Worm (Caenorhabditis elegans) whole organism, L1 larva: ENCODE measurements around the gene rnf-5.

Experiments used
- ama-1 ChIP-seq: fragments of 150-350 bp; optimal IDR thresholded peaks from 2 replicates; lab custom pipeline; 2014
- grh-1 ChIP-seq: fragments of 200-800 bp; sonication (Bioruptor generic); IDR thresholded peaks from 2 replicates; pipeline ENCODE4 v1.3.6; 2022; ENCODE audit warnings: missing genetic modification reagents, missing genetic modification characterization, missing compliant biosample characterization
- irx-1 ChIP-seq: sonication (generic microtip); optimal IDR thresholded peaks from 2 replicates; lab custom pipeline; 2016; ENCODE audit warnings: missing genetic modification characterization, missing compliant biosample characterization
- lin-13 ChIP-seq: fragments of 150-350 bp; optimal IDR thresholded peaks from 2 replicates; lab custom pipeline; 2014; ENCODE audit warnings: missing biosample characterization, missing genetic modification reagents, missing genetic modification characterization
- lin-39 ChIP-seq: fragments of 150-350 bp; optimal IDR thresholded peaks from 2 replicates; lab custom pipeline; 2014; ENCODE audit warnings: missing biosample characterization, missing genetic modification reagents, missing genetic modification characterization

DNA sequence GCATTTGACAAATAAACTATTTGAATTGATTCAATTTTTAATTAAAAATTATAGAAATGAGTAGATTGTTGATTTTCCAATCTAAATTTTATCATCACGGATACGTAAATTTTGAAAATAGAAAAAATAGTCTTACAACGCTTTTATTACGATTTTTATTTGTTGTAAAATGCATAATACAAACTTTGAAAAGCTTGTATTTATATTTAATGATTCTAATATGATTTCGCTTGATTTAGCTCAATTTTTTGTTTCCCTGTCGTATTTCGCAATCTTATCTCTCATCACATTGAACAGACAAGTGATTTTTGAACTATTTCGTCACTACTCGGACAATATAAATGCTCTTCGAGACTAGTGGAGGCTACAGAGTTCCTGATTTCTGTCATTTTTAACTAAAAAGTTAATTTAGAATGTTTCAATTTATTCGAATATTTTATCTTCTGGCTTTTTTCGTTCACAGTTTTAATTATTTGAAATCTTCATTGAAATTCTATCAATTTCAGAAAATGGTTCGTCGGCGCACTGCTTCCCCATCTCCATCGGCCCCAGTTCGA is 15.0 kb downstream of the rnf-5 start, which contains the start of the genes wht-3 and har-1:
- TF ChIP-seq lin-13 (GFP tag; lab: Kevin White, UChicago) = no peak
- no peak for TF ChIP-seq irx-1 (tag; lab: Kevin White, UChicago)
- no peak for TF ChIP-seq lin-39
- TF ChIP-seq ama-1 (lab: Kevin White, UChicago) = no peak
- no peak for TF ChIP-seq grh-1
